Fruit fly (Drosophila melanogaster) Kc167 (cell line): Measurements from ENCODE around the gene CG42740.

Experiments used
- Myc ChIP-seq: fragments of >200 bp; optimal IDR thresholded peaks from 2 replicates; lab custom pipeline; 2017; ENCODE audit warnings: missing external identifiers
- Sin3A ChIP-seq: fragments of >200 bp; optimal IDR thresholded peaks from 2 replicates; lab custom pipeline; 2018; ENCODE audit warnings: missing external identifiers
- insv ChIP-seq: fragments of >200 bp; optimal IDR thresholded peaks from 3 replicates; lab custom pipeline; 2018; ENCODE audit warnings: missing external identifiers

DNA sequence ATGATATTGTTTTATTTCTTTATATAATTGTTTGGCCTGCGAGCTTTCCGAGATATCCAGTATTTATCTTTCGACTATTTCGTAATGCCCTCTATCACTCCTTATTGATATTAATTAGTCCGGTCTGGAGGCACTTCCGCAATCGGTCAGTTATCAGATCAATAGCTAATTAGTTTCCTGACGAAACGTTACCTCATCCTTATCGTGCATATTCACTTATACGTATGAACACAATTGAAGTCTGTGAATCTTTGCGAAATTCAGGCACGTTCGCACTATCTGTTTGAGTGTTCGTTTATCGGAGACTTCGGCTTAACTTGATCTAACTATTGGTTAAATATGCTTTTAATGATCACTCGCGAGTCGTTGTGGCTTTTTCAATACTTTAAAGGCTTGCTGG lies 30.5 kb upstream of the CG42740 start:
- TF ChIP-seq insv (lab: Kevin White, UChicago) (no peak), Myc (lab: Kevin White, UChicago) (no peak), Sin3A (lab: Kevin White, UChicago) (no peak)
